Fruit fly (Drosophila melanogaster) whole organism, embryonic: ENCODE measurements around the gene ida.
A peak's percentile ranks its signal among the peaks of the same experiment; 100 is the strongest.

ENCODE experiments used
- Aef1 ChIP-seq: fragments of 200-800 bp; sonication (Bioruptor generic); IDR thresholded peaks from 3 replicates; pipeline ENCODE4 v1.3.6; 2022; ENCODE audit warnings: missing biosample characterization, missing genetic modification characterization
- CG1024 ChIP-seq: fragments of 200-800 bp; sonication (Bioruptor generic); IDR thresholded peaks from 2 replicates; pipeline ENCODE4 v1.3.6; 2022; ENCODE audit warnings: missing biosample characterization, missing genetic modification characterization
- CG10462 ChIP-seq: fragments of 200-800 bp; sonication (Bioruptor generic); optimal IDR thresholded peaks from 2 replicates; lab custom pipeline; 2016; ENCODE audit warnings: missing biosample characterization, missing genetic modification characterization
- CG10654 ChIP-seq: fragments of 200-800 bp; sonication (Bioruptor generic); optimal IDR thresholded peaks from 2 replicates; lab custom pipeline; 2016; ENCODE audit warnings: missing biosample characterization, missing genetic modification characterization
- CG12071 ChIP-seq: fragments of 200-800 bp; sonication (Bioruptor generic); optimal IDR thresholded peaks from 3 replicates; lab custom pipeline; 2018; ENCODE audit warnings: missing biosample characterization, mild to moderate bottlenecking, missing genetic modification characterization
- CG1233 ChIP-seq: fragments of 200-800 bp; sonication (Bioruptor generic); optimal IDR thresholded peaks from 4 replicates; lab custom pipeline; 2018; ENCODE audit warnings: missing biosample characterization, mild to moderate bottlenecking, missing genetic modification characterization
- CG12744 ChIP-seq: fragments of 200-800 bp; sonication (Bioruptor generic); optimal IDR thresholded peaks from 2 replicates; lab custom pipeline; 2016; ENCODE audit warnings: missing biosample characterization, missing genetic modification characterization
- CG12769 ChIP-seq: fragments of 200-800 bp; sonication (Bioruptor generic); optimal IDR thresholded peaks from 2 replicates; lab custom pipeline; 2019; ENCODE audit warnings: missing biosample characterization, mild to moderate bottlenecking, missing genetic modification characterization, moderate library complexity
- CG13894 ChIP-seq: fragments of 200-800 bp; sonication (Bioruptor generic); optimal IDR thresholded peaks from 3 replicates; lab custom pipeline; 2018; ENCODE audit warnings: missing biosample characterization, mild to moderate bottlenecking, missing genetic modification characterization, moderate library complexity
- CG15479 ChIP-seq: fragments of 200-800 bp; sonication (Bioruptor generic); optimal IDR thresholded peaks from 3 replicates; lab custom pipeline; 2019; ENCODE audit warnings: missing biosample characterization, mild to moderate bottlenecking, missing genetic modification characterization, moderate library complexity
- CG15601 ChIP-seq: fragments of 200-800 bp; sonication (Bioruptor generic); optimal IDR thresholded peaks from 3 replicates; lab custom pipeline; 2019; ENCODE audit warnings: missing biosample characterization, mild to moderate bottlenecking, missing genetic modification characterization, moderate library complexity
- CG17361 ChIP-seq: fragments of 200-800 bp; sonication (Bioruptor generic); IDR thresholded peaks from 3 replicates; pipeline ENCODE4 v1.3.6; 2022; ENCODE audit warnings: missing biosample characterization, missing genetic modification characterization
- CG17385 ChIP-seq: fragments of 200-800 bp; sonication (Bioruptor generic); optimal IDR thresholded peaks from 3 replicates; lab custom pipeline; 2018; ENCODE audit warnings: missing biosample characterization, mild to moderate bottlenecking, missing genetic modification characterization
- CG17912 ChIP-seq: fragments of 200-800 bp; sonication (Bioruptor generic); optimal IDR thresholded peaks from 2 replicates; lab custom pipeline; 2018; ENCODE audit warnings: missing biosample characterization, mild to moderate bottlenecking, missing genetic modification characterization
- CG3995 ChIP-seq: fragments of 200-800 bp; sonication (Bioruptor generic); optimal IDR thresholded peaks from 3 replicates; lab custom pipeline; 2016; ENCODE audit warnings: missing biosample characterization, missing genetic modification characterization
- CG6791 ChIP-seq: fragments of 200-800 bp; sonication (Bioruptor generic); IDR thresholded peaks from 3 replicates; pipeline ENCODE4 v1.3.6; 2022; ENCODE audit warnings: missing biosample characterization, missing genetic modification characterization; ENCODE audit not compliant: partially characterized antibody
- CG7271 ChIP-seq: fragments of 200-800 bp; sonication (Bioruptor generic); optimal IDR thresholded peaks from 2 replicates; lab custom pipeline; 2018; ENCODE audit warnings: missing biosample characterization, mild to moderate bottlenecking, missing genetic modification characterization, moderate library complexity
- CG7839 ChIP-seq: fragments of 200-800 bp; sonication (Bioruptor generic); optimal IDR thresholded peaks from 3 replicates; lab custom pipeline; 2018; ENCODE audit warnings: missing biosample characterization, mild to moderate bottlenecking, missing genetic modification characterization, moderate library complexity
- CG8359 ChIP-seq: fragments of 200-800 bp; sonication (Bioruptor generic); optimal IDR thresholded peaks from 2 replicates; lab custom pipeline; 2017; ENCODE audit warnings: missing biosample characterization, mild to moderate bottlenecking, missing genetic modification characterization, borderline replicate concordance
- CG8944 ChIP-seq: fragments of 200-800 bp; sonication (Bioruptor generic); optimal IDR thresholded peaks from 3 replicates; lab custom pipeline; 2016; ENCODE audit warnings: missing biosample characterization, missing genetic modification characterization
- Dll ChIP-seq: fragments of 200-800 bp; sonication (Bioruptor generic); IDR thresholded peaks from 4 replicates; pipeline ENCODE4 v1.3.6; 2022; ENCODE audit warnings: missing biosample characterization, missing genetic modification characterization; ENCODE audit not compliant: partially characterized antibody
- Elba2 ChIP-seq: fragments of 200-800 bp; sonication (Bioruptor generic); optimal IDR thresholded peaks from 3 replicates; lab custom pipeline; 2016; ENCODE audit warnings: missing biosample characterization, missing genetic modification characterization
- Gug ChIP-seq: fragments of 200-800 bp; sonication (Bioruptor generic); IDR thresholded peaks from 4 replicates; pipeline ENCODE4 v1.3.6; 2022; ENCODE audit warnings: missing biosample characterization, missing genetic modification characterization
- HLH3B ChIP-seq: fragments of 200-800 bp; sonication (Bioruptor generic); IDR thresholded peaks from 2 replicates; pipeline ENCODE4 v1.3.6; 2022; ENCODE audit warnings: missing biosample characterization, missing genetic modification characterization
- Hr51 ChIP-seq, 2 experiments: fragments of 200-800 bp; sonication (Bioruptor generic); optimal IDR thresholded peaks; 2 replicates in 1 of 2; 3 replicates in 1 of 2; lab custom pipeline; 2016 to 2018; ENCODE audit warnings: missing biosample characterization in 2 of 2, missing genetic modification characterization in 2 of 2, mild to moderate bottlenecking in 1 of 2, moderate library complexity in 1 of 2
- Nf-YC ChIP-seq: fragments of 200-800 bp; optimal IDR thresholded peaks from 3 replicates; lab custom pipeline; 2019; ENCODE audit warnings: missing biosample characterization, mild to moderate bottlenecking, missing genetic modification characterization, moderate library complexity
- Rfx ChIP-seq: fragments of 200-800 bp; sonication (Bioruptor generic); IDR thresholded peaks from 2 replicates; pipeline ENCODE4 v1.3.6; 2022; ENCODE audit warnings: missing biosample characterization, missing genetic modification characterization
- Sox100B ChIP-seq: fragments of 200-800 bp; sonication (Bioruptor generic); optimal IDR thresholded peaks from 3 replicates; lab custom pipeline; 2018; ENCODE audit warnings: missing biosample characterization, mild to moderate bottlenecking, missing genetic modification characterization
- ase ChIP-seq: fragments of 200-800 bp; sonication (Bioruptor generic); IDR thresholded peaks from 3 replicates; pipeline ENCODE4 v1.3.6; 2022; ENCODE audit warnings: missing biosample characterization, missing genetic modification characterization
- az2 ChIP-seq: fragments of 200-800 bp; sonication (Bioruptor generic); optimal IDR thresholded peaks from 3 replicates; lab custom pipeline; 2016; ENCODE audit warnings: missing biosample characterization, missing genetic modification characterization
- bigmax ChIP-seq: fragments of 200-800 bp; sonication (Bioruptor generic); optimal IDR thresholded peaks from 2 replicates; lab custom pipeline; 2018; ENCODE audit warnings: missing biosample characterization, mild to moderate bottlenecking, missing genetic modification characterization
- bsh ChIP-seq, 2 experiments: fragments of 200-800 bp; sonication (Bioruptor generic); optimal IDR thresholded peaks; 2 replicates each; lab custom pipeline; 2017 to 2018; ENCODE audit warnings: mild to moderate bottlenecking in 2 of 2, missing biosample characterization in 2 of 2, missing genetic modification characterization in 2 of 2, moderate library complexity in 1 of 2
- cas ChIP-seq: fragments of 200-800 bp; sonication (Bioruptor generic); IDR thresholded peaks from 2 replicates; pipeline ENCODE4 v1.3.6; 2022; ENCODE audit warnings: missing biosample characterization, missing genetic modification characterization
- chn ChIP-seq: fragments of 200-800 bp; sonication (Bioruptor generic); optimal IDR thresholded peaks from 2 replicates; lab custom pipeline; 2016; ENCODE audit warnings: missing biosample characterization, missing genetic modification characterization
- dmrt11E ChIP-seq: fragments of 200-800 bp; sonication (Bioruptor generic); optimal IDR thresholded peaks from 3 replicates; lab custom pipeline; 2018; ENCODE audit warnings: missing biosample characterization, mild to moderate bottlenecking, missing genetic modification characterization, moderate library complexity
- en ChIP-seq: fragments of 200-800 bp; sonication (Bioruptor generic); optimal IDR thresholded peaks from 2 replicates; lab custom pipeline; 2016; ENCODE audit warnings: missing biosample characterization, missing genetic modification characterization
- ewg ChIP-seq: fragments of 200-800 bp; sonication (Bioruptor generic); optimal IDR thresholded peaks from 3 replicates; lab custom pipeline; 2017; ENCODE audit warnings: mild to moderate bottlenecking, missing biosample characterization, missing genetic modification reagents, missing genetic modification characterization
- fd3F ChIP-seq: fragments of 200-800 bp; sonication (Bioruptor generic); optimal IDR thresholded peaks from 2 replicates; lab custom pipeline; 2018; ENCODE audit warnings: missing biosample characterization, mild to moderate bottlenecking, missing genetic modification characterization, moderate library complexity
- fd96Cb ChIP-seq: fragments of 200-800 bp; sonication (Bioruptor generic); optimal IDR thresholded peaks from 2 replicates; lab custom pipeline; 2018; ENCODE audit warnings: missing biosample characterization, mild to moderate bottlenecking, missing genetic modification characterization, moderate library complexity
- gcm2 ChIP-seq: fragments of 200-800 bp; sonication (Bioruptor generic); optimal IDR thresholded peaks from 2 replicates; lab custom pipeline; 2016; ENCODE audit warnings: missing biosample characterization, missing genetic modification characterization
- ham ChIP-seq: fragments of 200-800 bp; sonication (Bioruptor generic); IDR thresholded peaks from 2 replicates; pipeline ENCODE4 v1.3.6; 2022; ENCODE audit warnings: missing biosample characterization, missing genetic modification characterization
- knrl ChIP-seq: fragments of 200-800 bp; sonication (Bioruptor generic); IDR thresholded peaks from 3 replicates; pipeline ENCODE4 v1.3.6; 2022; ENCODE audit warnings: missing biosample characterization, missing genetic modification characterization; ENCODE audit not compliant: partially characterized antibody
- lola ChIP-seq, 3 experiments: fragments of >200 bp in 2 of 3; fragments of 200-800 bp in 1 of 3; sonication (Bioruptor generic) in 1 of 3; optimal IDR thresholded peaks; 2 replicates each; lab custom pipeline; 2017 to 2019; ENCODE audit warnings: missing biosample characterization in 3 of 3, missing genetic modification characterization in 3 of 3, mild to moderate bottlenecking in 1 of 3, moderate library complexity in 1 of 3
- nau ChIP-seq: fragments of 200-800 bp; sonication (Bioruptor generic); optimal IDR thresholded peaks from 3 replicates; lab custom pipeline; 2017; ENCODE audit warnings: missing biosample characterization, mild to moderate bottlenecking, missing genetic modification characterization, missing genetic modification reagents
- pan ChIP-seq, 4 experiments: fragments of >200 bp in 3 of 4; fragments of 200-800 bp in 1 of 4; sonication (Bioruptor generic) in 1 of 4; optimal IDR thresholded peaks in 3 of 4; IDR thresholded peaks in 1 of 4; 2 replicates each; pipeline versions ENCODE4 v1.3.6 to Lab custom; 2017 to 2022; ENCODE audit warnings: missing biosample characterization in 2 of 4, missing genetic modification characterization in 2 of 4, mixed read lengths in 1 of 4
- sd ChIP-seq: fragments of 200-800 bp; sonication (Bioruptor generic); optimal IDR thresholded peaks from 3 replicates; lab custom pipeline; 2018; ENCODE audit warnings: missing biosample characterization, mild to moderate bottlenecking, missing genetic modification characterization, moderate library complexity
- stc ChIP-seq: fragments of 200-800 bp; sonication (Bioruptor generic); IDR thresholded peaks from 2 replicates; pipeline ENCODE4 v1.3.6; 2022; ENCODE audit warnings: missing biosample characterization, missing genetic modification characterization
- wek ChIP-seq: fragments of 200-800 bp; sonication (Bioruptor generic); optimal IDR thresholded peaks from 3 replicates; lab custom pipeline; 2018; ENCODE audit warnings: missing biosample characterization, mild to moderate bottlenecking, missing genetic modification characterization, moderate library complexity
- z ChIP-seq: fragments of 200-800 bp; sonication (Bioruptor generic); IDR thresholded peaks from 3 replicates; pipeline ENCODE4 v1.3.6; 2022; ENCODE audit warnings: missing biosample characterization, missing genetic modification characterization

Gene ida

DNA sequence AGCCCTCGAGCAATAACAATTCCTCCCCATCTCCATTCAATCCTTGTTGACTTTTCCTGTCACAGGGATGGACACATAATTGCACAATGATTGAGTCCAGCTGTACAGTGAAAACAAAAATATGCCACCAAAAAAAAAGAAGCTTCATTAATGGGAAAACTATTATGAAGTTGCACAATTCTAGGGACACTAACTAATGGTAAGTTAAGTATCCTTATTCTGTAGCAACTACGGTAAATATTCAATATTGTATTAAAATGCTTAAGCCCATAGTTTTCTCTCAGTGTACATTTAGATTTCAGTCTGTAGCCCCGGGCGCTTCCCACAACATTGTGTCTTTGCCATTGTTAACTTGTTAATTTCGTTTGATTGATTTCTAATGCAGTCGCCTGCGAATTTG is 30.1 kb upstream of the ida start (continued):
- TF ChIP-seq knrl (GFP tag; lab: Robert Waterston, UW) (no peak), CG7839 (tag; lab: Kevin White, UChicago) (peak; percentile 54), gcm2 (GFP tag; lab: Kevin White, UChicago) (no peak), wek (GFP tag; lab: Kevin White, UChicago) (no peak), CG13894 (tag; lab: Kevin White, UChicago) (no peak), CG10654 (GFP tag; lab: Kevin White, UChicago) (no peak), ase (GFP tag; lab: Robert Waterston, UW) (0 out of 3 replicates have a peak, but pooled peaks have one; percentile 23), CG8359 (GFP tag; lab: Kevin White, UChicago) (no peak), cas (GFP tag; lab: Robert Waterston, UW) (no peak), CG1233 (GFP tag; lab: Kevin White, UChicago) (no peak), bsh (GFP tag; optimal IDR thresholded peaks at IDR 0.05; lab: Kevin White, UChicago) (peak in 1 of 2 experiments; percentile 75), dmrt11E (tag; lab: Kevin White, UChicago) (peak; percentile 84), ham (no peak), az2 (GFP tag; lab: Kevin White, UChicago) (peak; percentile 59), Sox100B (peak; percentile 21), lola (GFP tag; optimal IDR thresholded peaks at IDR 0.05; lab: Kevin White, UChicago) (peak in 1 of 3 experiments; percentile 80), CG15479 (no peak), Elba2 (peak; percentile 4), chn (peak; percentile 40), CG12769 (tag; lab: Kevin White, UChicago) (no peak), CG12071 (GFP tag; lab: Kevin White, UChicago) (no peak), nau (GFP tag; lab: Kevin White, UChicago) (no peak), Rfx (no peak), HLH3B (GFP tag; lab: Robert Waterston, UW) (peak; percentile 30; the same call in 1 of the 2 replicates), CG10462 (GFP tag; lab: Kevin White, UChicago) (peak; percentile 43), Gug (GFP tag; lab: Robert Waterston, UW) (peak; percentile 22; the same call in 1 of the 4 replicates), CG15601 (tag; lab: Kevin White, UChicago) (peak; percentile 9), Dll (GFP tag; lab: Robert Waterston, UW) (no peak), bigmax (GFP tag; lab: Kevin White, UChicago) (no peak), Nf-YC (tag; lab: Kevin White, UChicago) (no peak), CG17361 (peak; percentile 65; the same call in 2 of the 3 replicates), ewg (no peak), CG7271 (no peak), stc (GFP tag; lab: Robert Waterston, UW) (peak; percentile 31; the same call in 1 of the 2 replicates), CG6791 (GFP tag; lab: Robert Waterston, UW) (no peak), Hr51 (GFP tag; optimal IDR thresholded peaks at IDR 0.05; lab: Kevin White, UChicago) (peak in 1 of 2 experiments; percentile 6), CG12744 (GFP tag; lab: Kevin White, UChicago) (no peak), fd3F (GFP tag; lab: Kevin White, UChicago) (no peak), en (GFP tag; lab: Kevin White, UChicago) (peak; percentile 21), CG8944 (GFP tag; lab: Kevin White, UChicago) (no peak), sd (no peak), pan (optimal IDR thresholded peaks at IDR 0.05; lab: Kevin White, UChicago) (no peak), pan (GFP tag; optimal IDR thresholded peaks at IDR 0.05 in 1 of 2, IDR thresholded peaks at IDR 0.05 in 1 of 2) (no peak), CG1024 (0 out of 2 replicates have a peak, but pooled peaks have one; percentile 28), CG3995 (GFP tag; lab: Kevin White, UChicago) (no peak), CG17385 (GFP tag; lab: Kevin White, UChicago) (no peak), fd96Cb (peak; percentile 32), z (GFP tag; lab: Robert Waterston, UW) (no peak), Aef1 (no peak), CG17912 (GFP tag; lab: Kevin White, UChicago) (no peak)
